Worm (Caenorhabditis elegans) whole organism, early embryonic: ENCODE data around the gene T24H7.2.

Source experiments
- B0310.2 ChIP-seq: sonication (generic microtip); optimal IDR thresholded peaks from 2 replicates; lab custom pipeline; 2016; ENCODE audit warnings: mild to moderate bottlenecking, missing genetic modification characterization, missing compliant biosample characterization
- F13C5.2 ChIP-seq: sonication (generic microtip); optimal IDR thresholded peaks from 2 replicates; lab custom pipeline; 2017; ENCODE audit warnings: mild to moderate bottlenecking, missing genetic modification characterization, inconsistent platforms, missing compliant biosample characterization
- aly-1 ChIP-seq: sonication (generic microtip); optimal IDR thresholded peaks from 2 replicates; lab custom pipeline; 2016; ENCODE audit warnings: missing genetic modification characterization, missing compliant biosample characterization
- ama-1 ChIP-seq: fragments of 150-350 bp; optimal IDR thresholded peaks from 2 replicates; lab custom pipeline; 2014
- ceh-13 ChIP-seq: fragments of 200-800 bp; sonication (Bioruptor generic); optimal IDR thresholded peaks from 2 replicates; lab custom pipeline; 2018; ENCODE audit warnings: mild to moderate bottlenecking, missing genetic modification characterization, missing compliant biosample characterization
- ceh-36 ChIP-seq: sonication (generic microtip); optimal IDR thresholded peaks from 2 replicates; lab custom pipeline; 2016; ENCODE audit warnings: missing genetic modification characterization, inconsistent platforms, missing compliant biosample characterization
- ets-7 ChIP-seq: sonication (generic microtip); optimal IDR thresholded peaks from 2 replicates; lab custom pipeline; 2016; ENCODE audit warnings: missing genotype, missing genetic modification characterization, missing compliant biosample characterization
- flt-1 ChIP-seq: fragments of 200-800 bp; sonication (Bioruptor generic); IDR thresholded peaks from 2 replicates; pipeline ENCODE4 v1.3.6; 2022; ENCODE audit warnings: missing genetic modification characterization, missing compliant biosample characterization
- hmbx-1 ChIP-seq: sonication (generic microtip); optimal IDR thresholded peaks from 2 replicates; lab custom pipeline; 2016; ENCODE audit warnings: mild to moderate bottlenecking, missing genetic modification characterization, missing compliant biosample characterization
- hmg-4 ChIP-seq: fragments of 200-800 bp; sonication (Bioruptor generic); optimal IDR thresholded peaks from 2 replicates; lab custom pipeline; 2018; ENCODE audit warnings: mild to moderate bottlenecking, missing genetic modification characterization, missing compliant biosample characterization
- hnd-1 ChIP-seq: sonication (generic microtip); optimal IDR thresholded peaks from 2 replicates; lab custom pipeline; 2016; ENCODE audit warnings: missing genetic modification characterization, missing compliant biosample characterization
- pes-1 ChIP-seq: fragments of 200-800 bp; sonication (Bioruptor generic); IDR thresholded peaks from 2 replicates; pipeline ENCODE4 v1.3.6; 2022; ENCODE audit warnings: missing genetic modification reagents, missing genetic modification characterization, missing compliant biosample characterization
- scrt-1 ChIP-seq: fragments of 200-800 bp; sonication (Bioruptor generic); IDR thresholded peaks from 2 replicates; pipeline ENCODE4 v1.3.6; 2022; ENCODE audit warnings: missing genetic modification characterization, missing compliant biosample characterization
- sea-1 ChIP-seq: fragments of 200-800 bp; sonication (Bioruptor generic); conservative IDR thresholded peaks from 2 replicates; pipeline ENCODE4 v1.3.6; 2022; ENCODE audit warnings: missing genetic modification characterization, missing compliant biosample characterization
- tbx-11 ChIP-seq: fragments of 200-800 bp; sonication (Bioruptor generic); IDR thresholded peaks from 2 replicates; pipeline ENCODE4 v1.3.6; 2022; ENCODE audit warnings: missing genetic modification characterization, missing compliant biosample characterization
- tbx-37 ChIP-seq: fragments of 200-800 bp; sonication (Bioruptor generic); conservative IDR thresholded peaks from 2 replicates; pipeline ENCODE4 v1.3.6; 2022; ENCODE audit warnings: missing genetic modification reagents, missing genetic modification characterization, missing compliant biosample characterization
- tra-4 ChIP-seq: sonication (generic microtip); optimal IDR thresholded peaks from 2 replicates; lab custom pipeline; 2017; ENCODE audit warnings: missing genetic modification characterization, missing compliant biosample characterization

The T24H7.2 gene

ce11 chrII:6247011-6247410, at the start of gene T24H7.2:
Gene T24H7.2 (plus strand): TSS chrII:6247311.
- TF ChIP-seq B0310.2 (no peak), aly-1 (tag; lab: Kevin White, UChicago) (no peak), hnd-1 (no peak), tra-4 (tag; lab: Kevin White, UChicago) (no peak), scrt-1 (GFP tag; lab: Robert Waterston, UW) (no peak)

- TF ChIP-seq flt-1 (GFP tag; lab: Robert Waterston, UW) (no peak), tbx-11 (GFP tag; lab: Robert Waterston, UW) (no peak), ceh-13 (GFP tag; lab: Kevin White, UChicago) (no peak), hmg-4 (GFP tag; lab: Kevin White, UChicago) (no peak), scrt-1 (GFP tag; lab: Robert Waterston, UW) (no peak)
Observed at ce11 chrII:6198468-6198867, 48.6 kb upstream of the T24H7.2 start, which contains the start of gene szy-4. Gene szy-4 (plus strand): TSS chrII:6198696.

- TF ChIP-seq ama-1 (lab: Kevin White, UChicago) (no peak), B0310.2 (no peak), tbx-37 (GFP tag; lab: Robert Waterston, UW) (no peak), flt-1 (GFP tag; lab: Robert Waterston, UW) (no peak), aly-1 (tag; lab: Kevin White, UChicago) (no peak), hmbx-1 (tag; lab: Kevin White, UChicago) (no peak), sea-1 (GFP tag; lab: Robert Waterston, UW) (no peak), ceh-36 (tag; lab: Kevin White, UChicago) (no peak), F13C5.2 (tag; lab: Kevin White, UChicago) (no peak), scrt-1 (GFP tag; lab: Robert Waterston, UW) (no peak), ceh-13 (GFP tag; lab: Kevin White, UChicago) (no peak), hnd-1 (no peak), ets-7 (no peak), hmg-4 (GFP tag; lab: Kevin White, UChicago) (no peak), tra-4 (tag; lab: Kevin White, UChicago) (no peak)
Observed at ce11 chrII:6199010-6199409, 48.1 kb upstream of the T24H7.2 start.

ce11 chrII:6202910-6203309, 44.2 kb upstream of the T24H7.2 start, which contains the start of gene C30B5.17:
Gene C30B5.17 (minus strand): TSS chrII:6203010.
- TF ChIP-seq tbx-11 (GFP tag; lab: Robert Waterston, UW) (no peak), aly-1 (tag; lab: Kevin White, UChicago) (no peak), hmbx-1 (tag; lab: Kevin White, UChicago) (no peak), sea-1 (GFP tag; lab: Robert Waterston, UW) (no peak), ama-1 (lab: Kevin White, UChicago) (no peak), ceh-36 (tag; lab: Kevin White, UChicago) (no peak), tbx-37 (GFP tag; lab: Robert Waterston, UW) (no peak), ets-7 (no peak), scrt-1 (GFP tag; lab: Robert Waterston, UW) (no peak), pes-1 (GFP tag; lab: Robert Waterston, UW) (no peak), F13C5.2 (tag; lab: Kevin White, UChicago) (no peak), hmg-4 (GFP tag; lab: Kevin White, UChicago) (no peak), hnd-1 (no peak), flt-1 (GFP tag; lab: Robert Waterston, UW) (no peak), tra-4 (tag; lab: Kevin White, UChicago) (no peak), ceh-13 (GFP tag; lab: Kevin White, UChicago) (no peak), B0310.2 (no peak)

- TF ChIP-seq hmbx-1 (tag; lab: Kevin White, UChicago) (no peak), ama-1 (lab: Kevin White, UChicago) (no peak)
Observed at ce11 chrII:6207252-6207651, 39.9 kb upstream of the T24H7.2 start.

- TF ChIP-seq hmg-4 (GFP tag; lab: Kevin White, UChicago): no peak
- TF ChIP-seq tbx-11 (GFP tag; lab: Robert Waterston, UW): no peak
- TF ChIP-seq ceh-36 (tag; lab: Kevin White, UChicago): no peak
- TF ChIP-seq tra-4 (tag; lab: Kevin White, UChicago): no peak
- TF ChIP-seq scrt-1 (GFP tag; lab: Robert Waterston, UW): no peak
- no peak for TF ChIP-seq F13C5.2 (tag; lab: Kevin White, UChicago)
- TF ChIP-seq B0310.2: no peak
- no peak for TF ChIP-seq hmbx-1 (tag; lab: Kevin White, UChicago)
- TF ChIP-seq ets-7: no peak
- no peak for TF ChIP-seq ceh-13 (GFP tag; lab: Kevin White, UChicago)
- TF ChIP-seq pes-1 (GFP tag; lab: Robert Waterston, UW): no peak
- TF ChIP-seq sea-1 (GFP tag; lab: Robert Waterston, UW): no peak
- no peak for TF ChIP-seq flt-1 (GFP tag; lab: Robert Waterston, UW)
Observed at ce11 chrII:6208116-6208515, 39.0 kb upstream of the T24H7.2 start, which contains the start of gene daf-37. Gene daf-37 (minus strand): TSS chrII:6208216.

- no peak for TF ChIP-seq F13C5.2 (tag; lab: Kevin White, UChicago)
Observed at ce11 chrII:6219346-6219745, 27.8 kb upstream of the T24H7.2 start, which contains the start of gene mks-2. Gene mks-2 (minus strand): TSS chrII:6219446.

ce11 chrII:6221470-6221869, 25.6 kb upstream of the T24H7.2 start:
- TF ChIP-seq tra-4 (tag; lab: Kevin White, UChicago): no peak
